Fruit fly (Drosophila melanogaster) whole organism, prepupa: ENCODE data around the gene haf.

Source experiments
- CG10669 ChIP-seq: fragments of 200-800 bp; sonication (Bioruptor generic); optimal IDR thresholded peaks from 3 replicates; lab custom pipeline; 2018; ENCODE audit warnings: missing biosample characterization, mild to moderate bottlenecking, missing genetic modification characterization, moderate library complexity
- CG11762 ChIP-seq: fragments of 200-800 bp; sonication (Bioruptor generic); optimal IDR thresholded peaks from 3 replicates; lab custom pipeline; 2016; ENCODE audit warnings: missing biosample characterization, missing genetic modification characterization; ENCODE audit not compliant: insufficient read depth
- CG15336 ChIP-seq: fragments of 200-800 bp; sonication (Bioruptor generic); IDR thresholded peaks from 2 replicates; pipeline ENCODE4 v1.3.6; 2022; ENCODE audit warnings: missing biosample characterization, missing genetic modification characterization
- CG3032 ChIP-seq: fragments of 200-800 bp; optimal IDR thresholded peaks from 2 replicates; lab custom pipeline; 2019; ENCODE audit warnings: missing biosample characterization, mild to moderate bottlenecking, missing genetic modification characterization, moderate library complexity
- CG31627 ChIP-seq: fragments of 200-800 bp; sonication (Bioruptor generic); optimal IDR thresholded peaks from 3 replicates; lab custom pipeline; 2016; ENCODE audit warnings: missing biosample characterization, missing genetic modification characterization
- CG34406 ChIP-seq: fragments of 200-800 bp; sonication (Bioruptor generic); optimal IDR thresholded peaks from 3 replicates; lab custom pipeline; 2016; ENCODE audit warnings: missing biosample characterization, missing genetic modification characterization
- CG3919 ChIP-seq: fragments of 200-800 bp; sonication (Bioruptor generic); optimal IDR thresholded peaks from 3 replicates; lab custom pipeline; 2016; ENCODE audit warnings: missing biosample characterization, missing genetic modification characterization
- CG6792 ChIP-seq: fragments of 200-800 bp; sonication (Bioruptor generic); optimal IDR thresholded peaks from 3 replicates; lab custom pipeline; 2016; ENCODE audit warnings: missing biosample characterization, missing genetic modification characterization
- CG6854 ChIP-seq: fragments of 200-800 bp; sonication (Bioruptor generic); optimal IDR thresholded peaks from 2 replicates; lab custom pipeline; 2017; ENCODE audit warnings: missing biosample characterization, mild to moderate bottlenecking, missing genetic modification characterization
- CG8119 ChIP-seq: fragments of 200-800 bp; sonication (Bioruptor generic); IDR thresholded peaks from 3 replicates; pipeline ENCODE4 v1.3.6; 2022; ENCODE audit warnings: missing biosample characterization, missing genetic modification characterization
- CG8632 ChIP-seq: fragments of 200-800 bp; sonication (Bioruptor generic); optimal IDR thresholded peaks from 3 replicates; lab custom pipeline; 2016; ENCODE audit warnings: missing biosample characterization, missing genetic modification characterization
- Eip78C ChIP-seq: fragments of 200-800 bp; sonication (Bioruptor generic); peaks from one replicate; lab custom pipeline; 2016; ENCODE audit warnings: missing biosample characterization, missing genetic modification characterization
- Ets21C ChIP-seq: fragments of 200-800 bp; sonication (Bioruptor generic); optimal IDR thresholded peaks from 3 replicates; lab custom pipeline; 2016; ENCODE audit warnings: missing biosample characterization, missing genetic modification characterization
- Ets96B ChIP-seq: fragments of 200-800 bp; optimal IDR thresholded peaks from 2 replicates; lab custom pipeline; 2019; ENCODE audit warnings: missing biosample characterization, mild to moderate bottlenecking, missing genetic modification characterization, moderate library complexity
- Hr39 ChIP-seq: fragments of 200-800 bp; sonication (Bioruptor generic); optimal IDR thresholded peaks from 2 replicates; lab custom pipeline; 2016; ENCODE audit warnings: missing biosample characterization, missing genetic modification characterization
- Met ChIP-seq: fragments of 200-800 bp; sonication (Bioruptor generic); optimal IDR thresholded peaks from 3 replicates; lab custom pipeline; 2016; ENCODE audit warnings: missing biosample characterization, missing genetic modification characterization
- Smox ChIP-seq: fragments of 200-800 bp; sonication (Bioruptor generic); optimal IDR thresholded peaks from 3 replicates; lab custom pipeline; 2016; ENCODE audit warnings: missing biosample characterization, missing genetic modification characterization
- Sox102F ChIP-seq: fragments of 200-800 bp; sonication (Bioruptor generic); optimal IDR thresholded peaks from 2 replicates; lab custom pipeline; 2016; ENCODE audit warnings: missing biosample characterization, mild to moderate bottlenecking, missing genetic modification characterization
- Sox14 ChIP-seq: fragments of 200-800 bp; sonication (Bioruptor generic); optimal IDR thresholded peaks from 3 replicates; lab custom pipeline; 2016; ENCODE audit warnings: missing biosample characterization, missing genetic modification characterization
- achi ChIP-seq: fragments of 200-800 bp; sonication (Bioruptor generic); optimal IDR thresholded peaks from 3 replicates; lab custom pipeline; 2016; ENCODE audit warnings: missing biosample characterization, missing genetic modification characterization
- acj6 ChIP-seq: fragments of 200-800 bp; sonication (Bioruptor generic); optimal IDR thresholded peaks from 3 replicates; lab custom pipeline; 2016; ENCODE audit warnings: missing biosample characterization, missing genetic modification characterization
- cyc ChIP-seq: fragments of 200-800 bp; sonication (Bioruptor generic); optimal IDR thresholded peaks from 3 replicates; lab custom pipeline; 2016; ENCODE audit warnings: missing biosample characterization, missing genetic modification characterization
- dac ChIP-seq: fragments of 200-800 bp; sonication (Bioruptor generic); optimal IDR thresholded peaks from 2 replicates; lab custom pipeline; 2017; ENCODE audit warnings: missing biosample characterization, mild to moderate bottlenecking, missing genetic modification characterization
- dsx ChIP-seq: fragments of 200-800 bp; optimal IDR thresholded peaks from 3 replicates; lab custom pipeline; 2019; ENCODE audit warnings: missing biosample characterization, mild to moderate bottlenecking, missing genetic modification characterization, moderate library complexity; ENCODE audit not compliant: poor library complexity, severe bottlenecking
- eg ChIP-seq: fragments of 200-800 bp; sonication (Bioruptor generic); IDR thresholded peaks from 3 replicates; pipeline ENCODE4 v1.3.6; 2022; ENCODE audit warnings: missing biosample characterization, missing genetic modification characterization
- esn ChIP-seq: fragments of 200-800 bp; sonication (Bioruptor generic); optimal IDR thresholded peaks from 2 replicates; lab custom pipeline; 2016; ENCODE audit warnings: missing biosample characterization, mild to moderate bottlenecking, missing genetic modification characterization, moderate library complexity
- fd59A ChIP-seq: fragments of 200-800 bp; sonication (Bioruptor generic); optimal IDR thresholded peaks from 2 replicates; lab custom pipeline; 2017; ENCODE audit warnings: missing biosample characterization, mild to moderate bottlenecking, missing genetic modification characterization, missing genetic modification reagents
- fd85E ChIP-seq: fragments of 200-800 bp; sonication (Bioruptor generic); optimal IDR thresholded peaks from 3 replicates; lab custom pipeline; 2016; ENCODE audit warnings: missing biosample characterization, missing genetic modification characterization
- fkh ChIP-seq: fragments of 200-800 bp; sonication (Bioruptor generic); optimal IDR thresholded peaks from 3 replicates; lab custom pipeline; 2017; ENCODE audit warnings: missing biosample characterization, mild to moderate bottlenecking, missing genetic modification characterization, moderate library complexity
- lz ChIP-seq: fragments of 200-800 bp; sonication (Bioruptor generic); optimal IDR thresholded peaks from 3 replicates; lab custom pipeline; 2016; ENCODE audit warnings: missing biosample characterization, missing genetic modification characterization
- pdm3 ChIP-seq: fragments of 200-800 bp; sonication (Bioruptor generic); optimal IDR thresholded peaks from 3 replicates; lab custom pipeline; 2016; ENCODE audit warnings: missing biosample characterization, missing genetic modification characterization
- salr ChIP-seq, 2 experiments: fragments of 200-800 bp; sonication (Bioruptor generic); optimal IDR thresholded peaks; 3 replicates each; lab custom pipeline; 2016 to 2018; ENCODE audit warnings: missing biosample characterization in 2 of 2, missing genetic modification characterization in 2 of 2, mild to moderate bottlenecking in 1 of 2
- spab ChIP-seq: fragments of 200-800 bp; sonication (Bioruptor generic); optimal IDR thresholded peaks from 2 replicates; lab custom pipeline; 2017; ENCODE audit warnings: missing biosample characterization, mild to moderate bottlenecking, missing genetic modification characterization, missing genetic modification reagents
- svp ChIP-seq: fragments of 200-800 bp; sonication (Bioruptor generic); peaks from one replicate; lab custom pipeline; 2016; ENCODE audit warnings: missing biosample characterization, missing genetic modification characterization
- topi ChIP-seq: fragments of 200-800 bp; sonication (Bioruptor generic); optimal IDR thresholded peaks from 3 replicates; lab custom pipeline; 2016; ENCODE audit warnings: missing biosample characterization, missing genetic modification characterization
- vri ChIP-seq: fragments of 200-800 bp; sonication (Bioruptor generic); optimal IDR thresholded peaks from 3 replicates; lab custom pipeline; 2016; ENCODE audit warnings: missing biosample characterization, mild to moderate bottlenecking, missing genetic modification characterization

The haf gene

DNA sequence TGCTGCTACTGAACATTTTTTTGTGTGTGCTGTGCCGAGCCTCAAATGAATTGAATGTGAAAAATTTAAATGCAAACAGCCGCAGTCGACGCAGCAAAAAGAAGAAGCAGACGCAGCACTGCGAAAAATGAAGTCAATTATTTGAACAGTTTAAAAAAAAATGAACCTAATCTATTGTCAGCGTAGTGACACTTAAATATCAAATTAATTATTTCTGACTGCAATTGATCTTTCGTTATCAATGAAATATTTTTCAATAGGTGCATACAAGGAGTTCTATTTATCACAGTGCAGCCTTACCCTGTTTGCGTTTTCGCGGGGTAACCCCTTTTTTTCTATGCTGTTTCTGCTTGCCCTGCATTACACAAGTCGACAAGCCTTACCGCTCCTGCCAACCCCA is 20.7 kb downstream of the haf start (continued):
- TF ChIP-seq CG6792, result peak; percentile 31
- TF ChIP-seq CG10669, result peak; percentile 71
- peak; percentile 83 for TF ChIP-seq CG8119 (GFP tag; lab: Robert Waterston, UW)
- peak; percentile 74 for TF ChIP-seq Sox14 (GFP tag; lab: Kevin White, UChicago)
- peak; percentile 71 for TF ChIP-seq Ets96B (tag; lab: Kevin White, UChicago)
- TF ChIP-seq fd85E (GFP tag; lab: Kevin White, UChicago), result no peak
- peak; percentile 86 for TF ChIP-seq CG3919
- no peak for TF ChIP-seq CG6854 (GFP tag; lab: Kevin White, UChicago)
- peak; percentile 73 for TF ChIP-seq CG11762 (GFP tag; lab: Kevin White, UChicago)
- peak; percentile 82 for TF ChIP-seq cyc (GFP tag; lab: Kevin White, UChicago)
- TF ChIP-seq achi, result peak; percentile 85
- TF ChIP-seq dac (GFP tag; lab: Kevin White, UChicago), result peak; percentile 53
- peak; percentile 70 for TF ChIP-seq Smox
- peak; percentile 84 for TF ChIP-seq acj6 (GFP tag; lab: Kevin White, UChicago)

DNA sequence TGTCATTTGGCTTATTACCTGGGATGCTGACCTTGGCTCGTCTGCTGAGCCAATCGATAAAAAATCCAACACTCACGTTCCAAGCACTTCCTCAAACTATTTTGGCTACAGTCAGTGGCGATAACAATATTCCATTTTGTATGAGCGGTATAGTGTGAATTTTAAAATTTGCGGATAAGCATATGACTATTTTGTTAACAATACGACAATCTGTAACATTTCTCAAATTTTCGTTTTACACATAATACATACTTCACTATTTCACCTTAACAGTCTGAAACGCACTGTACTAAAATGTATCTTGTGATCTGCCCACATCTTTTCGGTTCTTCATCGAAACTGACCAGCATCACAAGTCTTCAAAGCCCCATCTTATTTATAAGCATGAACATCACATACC is 24.3 kb downstream of the haf start:
- TF ChIP-seq spab (GFP tag; lab: Kevin White, UChicago), result no peak
- peak; percentile 32 for TF ChIP-seq Eip78C (GFP tag; lab: Kevin White, UChicago)
- TF ChIP-seq Ets21C (GFP tag; lab: Kevin White, UChicago), result no peak
- no peak for TF ChIP-seq eg
- TF ChIP-seq CG6792, result no peak
- peak; percentile 13 for TF ChIP-seq Smox
- no peak for TF ChIP-seq Sox14 (GFP tag; lab: Kevin White, UChicago)
- TF ChIP-seq achi, result peak; percentile 3
- peak; percentile 3 for TF ChIP-seq cyc (GFP tag; lab: Kevin White, UChicago)
- TF ChIP-seq CG8632 (GFP tag; lab: Kevin White, UChicago), result no peak
- TF ChIP-seq fd59A, result no peak
- peak; percentile 10 for TF ChIP-seq esn (GFP tag; lab: Kevin White, UChicago)
- peak; percentile 44 for TF ChIP-seq Hr39
- TF ChIP-seq lz (GFP tag; lab: Kevin White, UChicago), result no peak
- TF ChIP-seq Sox102F (GFP tag; lab: Kevin White, UChicago), result peak; percentile 19
- TF ChIP-seq dsx (GFP tag; lab: Kevin White, UChicago), result no peak
- peak; percentile 23 for TF ChIP-seq Met (GFP tag; lab: Kevin White, UChicago)
- TF ChIP-seq CG3032 (tag; lab: Kevin White, UChicago), result no peak
- peak; percentile 30 for TF ChIP-seq CG31627 (GFP tag; lab: Kevin White, UChicago)
- peak; percentile 22 for TF ChIP-seq topi
- TF ChIP-seq salr (GFP tag; optimal IDR thresholded peaks at IDR 0.05; lab: Kevin White, UChicago), result no peak
- peak; percentile 8 for TF ChIP-seq pdm3 (GFP tag; lab: Kevin White, UChicago)
- peak; percentile 45 for TF ChIP-seq svp (GFP tag; lab: Kevin White, UChicago)

DNA sequence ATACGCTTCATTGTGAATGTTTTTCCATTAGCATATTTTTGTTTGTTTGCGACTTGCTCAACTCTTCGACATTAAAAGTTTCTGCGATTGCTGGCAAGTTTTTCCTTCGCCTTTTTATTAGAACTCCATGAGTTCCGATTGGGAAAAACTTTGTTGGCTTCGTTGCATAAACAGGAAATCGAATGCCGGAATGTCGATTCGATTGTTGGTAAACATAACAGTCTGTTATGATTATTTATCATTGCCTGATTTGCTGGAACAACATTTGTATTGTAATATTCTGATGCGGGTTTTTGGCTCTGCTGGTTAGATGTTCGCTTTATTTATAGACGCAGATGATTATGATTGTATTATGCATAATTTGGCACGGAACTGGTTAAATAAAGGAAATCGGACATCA is 24.9 kb downstream of the haf start:
- TF ChIP-seq Sox102F (GFP tag; lab: Kevin White, UChicago) (no peak), CG8119 (GFP tag; lab: Robert Waterston, UW) (no peak), dac (GFP tag; lab: Kevin White, UChicago) (no peak), CG6792 (no peak), acj6 (GFP tag; lab: Kevin White, UChicago) (no peak), CG15336 (GFP tag; lab: Robert Waterston, UW) (no peak), Ets96B (tag; lab: Kevin White, UChicago) (no peak), topi (no peak), CG34406 (no peak), spab (GFP tag; lab: Kevin White, UChicago) (no peak), vri (no peak), fkh (no peak)

DNA sequence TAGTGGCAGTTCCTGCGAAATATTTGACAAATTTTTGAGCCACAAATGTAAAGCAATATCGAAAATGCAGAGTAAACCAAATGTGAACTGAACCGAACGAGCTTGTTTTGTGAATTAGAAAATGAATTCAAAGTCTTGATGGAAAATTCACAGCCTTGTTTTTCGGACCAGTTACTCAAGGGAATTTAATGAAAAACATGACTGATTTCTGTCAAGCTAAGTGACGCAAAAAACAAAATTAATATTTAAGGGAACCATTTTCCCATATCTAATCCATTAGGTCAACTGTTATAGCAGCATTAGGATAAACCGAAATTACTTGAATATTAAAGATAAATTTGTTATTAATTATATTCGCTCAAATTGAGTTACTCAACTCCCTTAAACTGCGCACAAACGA is 32.1 kb downstream of the haf start, which contains the start of gene nis:
TSS of gene nis (minus strand) at position 101 of the 400 bp plus-strand sequence.
- TF ChIP-seq dac (GFP tag; lab: Kevin White, UChicago) (no peak), Ets96B (tag; lab: Kevin White, UChicago) (no peak), CG10669 (no peak)
